Fruit fly (Drosophila melanogaster) whole organism, embryonic: Measurements from ENCODE around the gene Gs2.
A peak's percentile ranks its signal among the peaks of the same experiment; 100 is the strongest.

Experiments used
- Abd-B ChIP-seq: fragments of 200-800 bp; sonication (Bioruptor generic); optimal IDR thresholded peaks from 2 replicates; lab custom pipeline; 2018; ENCODE audit warnings: missing biosample characterization, mild to moderate bottlenecking, missing genetic modification characterization, moderate library complexity
- Asciz ChIP-seq: fragments of 200-800 bp; sonication (Bioruptor generic); optimal IDR thresholded peaks from 2 replicates; lab custom pipeline; 2017; ENCODE audit warnings: missing biosample characterization, mild to moderate bottlenecking, missing genetic modification characterization, missing genetic modification reagents
- B-H2 ChIP-seq: fragments of 200-800 bp; sonication (Bioruptor generic); optimal IDR thresholded peaks from 2 replicates; lab custom pipeline; 2018; ENCODE audit warnings: missing biosample characterization, mild to moderate bottlenecking, missing genetic modification characterization
- CG10147 ChIP-seq: fragments of 200-800 bp; sonication (Bioruptor generic); optimal IDR thresholded peaks from 2 replicates; lab custom pipeline; 2019; ENCODE audit warnings: missing biosample characterization, mild to moderate bottlenecking, missing genetic modification characterization, moderate library complexity
- CG11456 ChIP-seq: fragments of 200-800 bp; sonication (Bioruptor generic); IDR thresholded peaks from 3 replicates; pipeline ENCODE4 v1.3.6; 2022; ENCODE audit warnings: missing biosample characterization, missing genetic modification characterization
- CG12155 ChIP-seq: fragments of 200-800 bp; sonication (Bioruptor generic); optimal IDR thresholded peaks from 3 replicates; lab custom pipeline; 2016; ENCODE audit warnings: missing biosample characterization, missing genetic modification characterization
- CG13424 ChIP-seq: fragments of 200-800 bp; sonication (Bioruptor generic); optimal IDR thresholded peaks from 2 replicates; lab custom pipeline; 2019; ENCODE audit warnings: missing biosample characterization, mild to moderate bottlenecking, missing genetic modification characterization, moderate library complexity
- CG14441 ChIP-seq: fragments of 200-800 bp; sonication (Bioruptor generic); IDR thresholded peaks from 2 replicates; pipeline ENCODE4 v1.3.6; 2022; ENCODE audit warnings: missing biosample characterization, missing genetic modification characterization
- CG14667 ChIP-seq: fragments of 200-800 bp; sonication (Bioruptor generic); IDR thresholded peaks from 2 replicates; pipeline ENCODE4 v1.3.6; 2022; ENCODE audit warnings: missing biosample characterization, missing genetic modification characterization
- CG15011 ChIP-seq: fragments of 200-800 bp; sonication (Bioruptor generic); optimal IDR thresholded peaks from 3 replicates; lab custom pipeline; 2018; ENCODE audit warnings: missing biosample characterization, mild to moderate bottlenecking, missing genetic modification characterization
- CG15269 ChIP-seq: fragments of 200-800 bp; sonication (Bioruptor generic); optimal IDR thresholded peaks from 2 replicates; lab custom pipeline; 2018; ENCODE audit warnings: missing biosample characterization, mild to moderate bottlenecking, missing genetic modification characterization, moderate library complexity
- CG15479 ChIP-seq: fragments of 200-800 bp; sonication (Bioruptor generic); optimal IDR thresholded peaks from 3 replicates; lab custom pipeline; 2019; ENCODE audit warnings: missing biosample characterization, mild to moderate bottlenecking, missing genetic modification characterization, moderate library complexity
- CG18262 ChIP-seq: fragments of 200-800 bp; optimal IDR thresholded peaks from 3 replicates; lab custom pipeline; 2019; ENCODE audit warnings: missing biosample characterization, mild to moderate bottlenecking, missing genetic modification characterization, moderate library complexity
- CG2129 ChIP-seq: fragments of 200-800 bp; sonication (Bioruptor generic); IDR thresholded peaks from 2 replicates; pipeline ENCODE4 v1.3.6; 2022; ENCODE audit warnings: missing biosample characterization, missing genetic modification characterization; ENCODE audit not compliant: partially characterized antibody
- CG2875 ChIP-seq: fragments of 200-800 bp; sonication (Bioruptor generic); optimal IDR thresholded peaks from 2 replicates; lab custom pipeline; 2017; ENCODE audit warnings: missing biosample characterization, mild to moderate bottlenecking, missing genetic modification characterization, missing genetic modification reagents
- CG4404 ChIP-seq: fragments of 200-800 bp; sonication (Bioruptor generic); IDR thresholded peaks from 2 replicates; pipeline ENCODE4 v1.3.6; 2022; ENCODE audit warnings: missing biosample characterization, missing genetic modification characterization
- CG4617 ChIP-seq: fragments of 200-800 bp; sonication (Bioruptor generic); optimal IDR thresholded peaks from 3 replicates; lab custom pipeline; 2016; ENCODE audit warnings: missing biosample characterization, missing genetic modification characterization, borderline replicate concordance
- CG6254 ChIP-seq: fragments of 200-800 bp; sonication (Bioruptor generic); optimal IDR thresholded peaks from 3 replicates; lab custom pipeline; 2017; ENCODE audit warnings: mild to moderate bottlenecking, missing biosample characterization, missing genetic modification reagents, missing genetic modification characterization
- CG7745 ChIP-seq: fragments of 200-800 bp; sonication (Bioruptor generic); optimal IDR thresholded peaks from 2 replicates; lab custom pipeline; 2018; ENCODE audit warnings: missing biosample characterization, mild to moderate bottlenecking, missing genetic modification characterization, moderate library complexity
- CG7928 ChIP-seq: fragments of 200-800 bp; sonication (Bioruptor generic); optimal IDR thresholded peaks from 2 replicates; lab custom pipeline; 2017; ENCODE audit warnings: missing biosample characterization, mild to moderate bottlenecking, missing genetic modification characterization
- CG8924 ChIP-seq: fragments of 200-800 bp; optimal IDR thresholded peaks from 3 replicates; lab custom pipeline; 2019; ENCODE audit warnings: missing biosample characterization, mild to moderate bottlenecking, missing genetic modification characterization, moderate library complexity
- CG9876 ChIP-seq: fragments of 200-800 bp; sonication (Bioruptor generic); optimal IDR thresholded peaks from 2 replicates; lab custom pipeline; 2016; ENCODE audit warnings: missing biosample characterization, missing genetic modification characterization
- D ChIP-seq, 2 experiments: fragments of 200-800 bp in 1 of 2; fragments of >200 bp in 1 of 2; sonication (Bioruptor generic) in 1 of 2; optimal IDR thresholded peaks; 2 replicates in 1 of 2; 3 replicates in 1 of 2; lab custom pipeline; 2017; ENCODE audit warnings: mild to moderate bottlenecking in 1 of 2, missing biosample characterization in 1 of 2, missing genetic modification characterization in 1 of 2, missing genetic modification reagents in 1 of 2
- D19A ChIP-seq: fragments of 200-800 bp; optimal IDR thresholded peaks from 3 replicates; lab custom pipeline; 2019; ENCODE audit warnings: missing biosample characterization, mild to moderate bottlenecking, missing genetic modification characterization, moderate library complexity
- Gug ChIP-seq: fragments of 200-800 bp; sonication (Bioruptor generic); IDR thresholded peaks from 4 replicates; pipeline ENCODE4 v1.3.6; 2022; ENCODE audit warnings: missing biosample characterization, missing genetic modification characterization
- HHEX ChIP-seq: fragments of 200-800 bp; sonication (Bioruptor generic); optimal IDR thresholded peaks from 3 replicates; lab custom pipeline; 2017; ENCODE audit warnings: missing biosample characterization, mild to moderate bottlenecking, missing genetic modification characterization, missing genetic modification reagents
- Hr3 ChIP-seq: fragments of 200-800 bp; sonication (Bioruptor generic); optimal IDR thresholded peaks from 3 replicates; lab custom pipeline; 2016; ENCODE audit warnings: missing biosample characterization, missing genetic modification characterization
- Hr39 ChIP-seq: fragments of >200 bp; optimal IDR thresholded peaks from 2 replicates; lab custom pipeline; 2017
- MBD-R2 ChIP-seq: fragments of 200-800 bp; sonication (Bioruptor generic); IDR thresholded peaks from 2 replicates; pipeline ENCODE4 v1.3.6; 2022; ENCODE audit warnings: missing biosample characterization, missing genetic modification characterization
- Mad ChIP-seq: fragments of 200-800 bp; sonication (Bioruptor generic); optimal IDR thresholded peaks from 2 replicates; lab custom pipeline; 2016; ENCODE audit warnings: missing biosample characterization, missing genetic modification characterization
- Med ChIP-seq: fragments of 200-800 bp; sonication (Bioruptor generic); peaks from one replicate; lab custom pipeline; 2016; ENCODE audit warnings: missing biosample characterization, missing genetic modification characterization, mild to moderate bottlenecking, inconsistent platforms, moderate library complexity
- Myb ChIP-seq: fragments of 200-800 bp; sonication (Bioruptor generic); optimal IDR thresholded peaks from 2 replicates; lab custom pipeline; 2016; ENCODE audit warnings: missing biosample characterization, missing genetic modification characterization
- Nf-YB ChIP-seq: fragments of 200-800 bp; sonication (Bioruptor generic); optimal IDR thresholded peaks from 3 replicates; lab custom pipeline; 2019; ENCODE audit warnings: missing biosample characterization, mild to moderate bottlenecking, missing genetic modification characterization, moderate library complexity
- Ptx1 ChIP-seq: fragments of 200-800 bp; sonication (Bioruptor generic); IDR thresholded peaks from 2 replicates; pipeline ENCODE4 v1.3.6; 2022; ENCODE audit warnings: missing biosample characterization, missing genetic modification characterization
- Ravus ChIP-seq: fragments of 200-800 bp; sonication (Bioruptor generic); IDR thresholded peaks from 2 replicates; pipeline ENCODE4 v1.3.6; 2022; ENCODE audit warnings: missing biosample characterization, missing genetic modification characterization
- ac ChIP-seq: fragments of 200-800 bp; sonication (Bioruptor generic); optimal IDR thresholded peaks from 3 replicates; lab custom pipeline; 2017; ENCODE audit warnings: missing biosample characterization, mild to moderate bottlenecking, missing genetic modification characterization
- al ChIP-seq: fragments of 200-800 bp; sonication (Bioruptor generic); IDR thresholded peaks from 2 replicates; pipeline ENCODE4 v1.3.6; 2022; ENCODE audit warnings: missing biosample characterization, missing genetic modification characterization
- amos ChIP-seq: fragments of 200-800 bp; sonication (Bioruptor generic); IDR thresholded peaks from 2 replicates; pipeline ENCODE4 v1.3.6; 2022; ENCODE audit warnings: missing biosample characterization, missing genetic modification characterization; ENCODE audit not compliant: partially characterized antibody
- eve ChIP-seq, 2 experiments: fragments of >200 bp; optimal IDR thresholded peaks; 2 replicates each; lab custom pipeline; 2017; ENCODE audit warnings: missing biosample characterization in 2 of 2, missing genetic modification characterization in 2 of 2
- eyg ChIP-seq: fragments of 200-800 bp; sonication (Bioruptor generic); optimal IDR thresholded peaks from 3 replicates; lab custom pipeline; 2016; ENCODE audit warnings: missing biosample characterization, missing genetic modification characterization
- jing ChIP-seq: fragments of 200-800 bp; sonication (Bioruptor generic); optimal IDR thresholded peaks from 2 replicates; lab custom pipeline; 2018; ENCODE audit warnings: missing biosample characterization, mild to moderate bottlenecking, missing genetic modification characterization
- mam ChIP-seq: fragments of 200-800 bp; sonication (Bioruptor generic); optimal IDR thresholded peaks from 3 replicates; lab custom pipeline; 2016; ENCODE audit warnings: missing biosample characterization, missing genetic modification characterization
- nerfin-1 ChIP-seq: fragments of 200-800 bp; sonication (Bioruptor generic); optimal IDR thresholded peaks from 3 replicates; lab custom pipeline; 2019; ENCODE audit warnings: missing biosample characterization, mild to moderate bottlenecking, missing genetic modification characterization, moderate library complexity
- pfk ChIP-seq: fragments of 200-800 bp; sonication (Bioruptor generic); optimal IDR thresholded peaks from 2 replicates; lab custom pipeline; 2018; ENCODE audit warnings: missing biosample characterization, mild to moderate bottlenecking, missing genetic modification characterization, moderate library complexity
- row ChIP-seq: fragments of 200-800 bp; sonication (Bioruptor generic); IDR thresholded peaks from 3 replicates; pipeline ENCODE4 v1.3.6; 2022; ENCODE audit warnings: missing biosample characterization, missing genetic modification characterization
- tap ChIP-seq: fragments of 200-800 bp; optimal IDR thresholded peaks from 3 replicates; lab custom pipeline; 2019; ENCODE audit warnings: missing biosample characterization, mild to moderate bottlenecking, missing genetic modification characterization, moderate library complexity
- trem ChIP-seq: fragments of 200-800 bp; optimal IDR thresholded peaks from 3 replicates; lab custom pipeline; 2019; ENCODE audit warnings: missing biosample characterization, mild to moderate bottlenecking, missing genetic modification characterization, moderate library complexity
- vvl ChIP-seq: fragments of 200-800 bp; sonication (Bioruptor generic); IDR thresholded peaks from 2 replicates; pipeline ENCODE4 v1.3.6; 2022; ENCODE audit warnings: missing biosample characterization, missing genetic modification characterization
- z ChIP-seq: fragments of 200-800 bp; sonication (Bioruptor generic); IDR thresholded peaks from 3 replicates; pipeline ENCODE4 v1.3.6; 2022; ENCODE audit warnings: missing biosample characterization, missing genetic modification characterization

Gene Gs2

DNA sequence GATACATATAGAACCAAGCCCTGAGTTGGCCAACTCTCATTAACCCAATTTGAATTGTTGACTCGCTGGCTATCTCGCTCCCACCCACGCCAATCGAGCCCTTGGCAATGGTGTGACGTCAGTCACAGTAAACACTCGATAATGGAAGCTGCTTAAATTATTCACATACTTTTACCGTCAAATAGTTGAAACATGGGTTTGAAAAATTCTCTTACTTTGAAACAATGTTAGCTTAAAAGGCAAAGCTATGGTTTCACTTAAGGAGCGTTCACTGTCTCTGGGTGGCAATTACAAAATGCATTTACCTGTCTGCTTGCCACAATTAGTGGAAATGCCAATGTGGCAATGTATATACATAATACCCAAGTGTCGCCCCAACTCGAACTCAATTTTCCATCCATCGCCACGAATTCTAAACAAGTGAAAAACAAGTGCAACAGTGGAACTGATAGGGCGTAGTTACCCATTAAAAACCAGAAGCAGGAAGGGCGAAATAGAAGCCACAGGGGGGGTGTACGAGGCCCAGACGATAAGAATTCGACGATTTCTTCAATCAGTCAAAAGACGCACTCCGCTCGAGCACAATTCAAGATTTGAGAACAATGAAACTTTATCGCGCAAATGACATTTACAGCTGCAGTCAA, 27.0 kb downstream of the Gs2 start (continued):
- TF ChIP-seq HHEX (GFP tag; lab: Kevin White, UChicago) = peak; percentile 78
- peak; percentile 69 for TF ChIP-seq D19A
- TF ChIP-seq amos (GFP tag; lab: Robert Waterston, UW) = no peak
- peak; percentile 17 for TF ChIP-seq ac (GFP tag; lab: Kevin White, UChicago)
- peak; percentile 70 for TF ChIP-seq nerfin-1
- peak; percentile 79 for TF ChIP-seq CG10147 (GFP tag; lab: Kevin White, UChicago)
- TF ChIP-seq eyg = peak; percentile 84
- TF ChIP-seq B-H2 = peak; percentile 72
- peak; percentile 90 for TF ChIP-seq CG13424 (tag; lab: Kevin White, UChicago)
- TF ChIP-seq vvl (GFP tag; lab: Robert Waterston, UW) = peak; percentile 93
- TF ChIP-seq z (GFP tag; lab: Robert Waterston, UW) = no peak; the same call in 2 of the 3 replicates
- peak; percentile 36 for TF ChIP-seq CG4617
- TF ChIP-seq D (optimal IDR thresholded peaks at IDR 0.05; lab: Kevin White, UChicago) = no peak
- peak; percentile 69 for TF ChIP-seq D (GFP tag; optimal IDR thresholded peaks at IDR 0.05; lab: Kevin White, UChicago)
- TF ChIP-seq Abd-B (GFP tag; lab: Kevin White, UChicago) = peak; percentile 76
- TF ChIP-seq CG7745 (tag; lab: Kevin White, UChicago) = no peak
- peak; percentile 57 for TF ChIP-seq Nf-YB (GFP tag; lab: Kevin White, UChicago)
- peak; percentile 53 for TF ChIP-seq CG2875 (GFP tag; lab: Kevin White, UChicago)
- TF ChIP-seq CG6254 (GFP tag; lab: Kevin White, UChicago) = peak; percentile 46
- TF ChIP-seq tap (tag; lab: Kevin White, UChicago) = peak; percentile 90
- peak; percentile 85 for TF ChIP-seq CG14667 (GFP tag; lab: Robert Waterston, UW)
- TF ChIP-seq Ravus (GFP tag; lab: Robert Waterston, UW) = peak; percentile 64
- TF ChIP-seq CG9876 (GFP tag; lab: Kevin White, UChicago) = peak; percentile 83
- TF ChIP-seq MBD-R2 (GFP tag; lab: Robert Waterston, UW) = peak; percentile 61; the same call in 1 of the 2 replicates
- TF ChIP-seq CG12155 = peak; percentile 67
- peak; percentile 92 for TF ChIP-seq CG15269 (tag; lab: Kevin White, UChicago)
- peak; percentile 22 for TF ChIP-seq CG7928 (GFP tag; lab: Kevin White, UChicago)
- peak; percentile 86 for TF ChIP-seq Gug (GFP tag; lab: Robert Waterston, UW)
- peak; percentile 88 for TF ChIP-seq CG11456
- peak; percentile 75 for TF ChIP-seq Asciz (GFP tag; lab: Kevin White, UChicago)
- TF ChIP-seq Hr3 (GFP tag; lab: Kevin White, UChicago) = peak; percentile 80
- peak; percentile 67 for TF ChIP-seq al (GFP tag; lab: Robert Waterston, UW)
- peak; percentile 90 for TF ChIP-seq Ptx1
- TF ChIP-seq Mad (GFP tag; lab: Kevin White, UChicago) = peak; percentile 80
- TF ChIP-seq CG2129 = no peak
- peak; percentile 24 for TF ChIP-seq CG15479 (GFP tag; lab: Kevin White, UChicago)
- peak; percentile 89 for TF ChIP-seq row
- TF ChIP-seq CG18262 (tag; lab: Kevin White, UChicago) = peak; percentile 71
- TF ChIP-seq pfk = peak; percentile 25
- no peak for TF ChIP-seq Hr39
- peak; percentile 52 for TF ChIP-seq trem (tag; lab: Kevin White, UChicago)
- TF ChIP-seq CG8924 (tag; lab: Kevin White, UChicago) = peak; percentile 80
- TF ChIP-seq CG15011 (GFP tag; lab: Kevin White, UChicago) = peak; percentile 60
- peak; percentile 87 for TF ChIP-seq mam
- TF ChIP-seq CG14441 = peak; percentile 91
- peak in 1 of 2 experiments; percentile 92 for TF ChIP-seq eve (GFP tag; optimal IDR thresholded peaks at IDR 0.05; lab: Kevin White, UChicago)
- peak; percentile 74 for TF ChIP-seq Myb (GFP tag; lab: Kevin White, UChicago)
- TF ChIP-seq jing = peak; percentile 78
- TF ChIP-seq Med (GFP tag; lab: Kevin White, UChicago) = peak; percentile 98
- peak; percentile 70 for TF ChIP-seq CG4404 (GFP tag; lab: Robert Waterston, UW)
